Worm (Caenorhabditis elegans): ENCODE data around the gene str-67.

Gene str-67

DNA sequence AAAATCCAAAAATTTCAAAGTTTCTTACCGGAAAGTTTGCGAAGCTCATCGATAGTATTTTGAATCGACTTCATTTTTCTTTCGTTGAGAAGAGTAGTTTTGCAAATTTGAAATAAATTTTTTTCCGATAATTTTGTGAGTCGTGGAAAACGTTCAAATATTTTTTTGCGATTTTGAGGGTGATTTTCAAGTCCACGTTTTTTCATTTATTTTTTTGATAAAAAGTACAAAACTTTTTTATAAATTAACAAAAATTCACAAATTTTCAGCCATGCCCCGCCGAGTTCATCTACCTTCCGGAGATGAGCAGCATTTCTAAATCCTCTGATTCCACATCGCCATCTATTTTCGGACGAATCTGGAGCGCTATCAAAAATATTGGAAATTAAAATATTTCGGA, 3.1 kb upstream of the str-67 start, which contains the start of gene K10C9.7:
K10C9.7 (minus strand) TSS at position 101 of the 400 bp plus-strand sequence.
- TF ChIP-seq tbx-7 (tag; optimal IDR thresholded peaks at IDR 0.05), result no peak
- TF ChIP-seq ceh-6 (GFP tag; optimal IDR thresholded peaks at IDR 0.05), result no peak
- TF ChIP-seq C38D4.7 (GFP tag; optimal IDR thresholded peaks at IDR 0.05), result no peak
- TF ChIP-seq hlh-15 (tag; optimal IDR thresholded peaks at IDR 0.05), result no peak
- TF ChIP-seq ceh-31 (tag; optimal IDR thresholded peaks at IDR 0.05), result no peak
- no peak for TF ChIP-seq lin-11 (tag; optimal IDR thresholded peaks at IDR 0.05)
- TF ChIP-seq gmeb-2 (tag; optimal IDR thresholded peaks at IDR 0.05), result no peak
- TF ChIP-seq pqm-1 (tag; optimal IDR thresholded peaks at IDR 0.05), result no peak

DNA sequence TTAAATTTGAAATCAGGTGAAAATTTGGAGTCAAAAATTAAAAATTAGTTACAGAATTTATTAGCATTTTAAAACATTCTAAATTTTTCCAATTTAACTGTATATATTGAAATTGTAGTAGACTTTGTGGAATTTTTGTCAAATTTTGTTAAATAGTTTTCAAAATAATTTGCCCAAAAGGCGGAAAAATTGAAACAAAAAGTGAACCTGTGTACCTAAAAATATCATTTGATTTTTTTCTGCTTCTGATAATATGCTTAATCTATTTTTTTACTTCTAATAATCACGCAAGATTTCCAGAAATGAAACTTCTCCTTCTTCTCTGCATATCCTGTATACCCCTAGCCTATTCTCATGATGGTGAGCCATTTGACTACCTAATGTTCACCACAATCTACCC, 3.1 kb downstream of the str-67 start, which contains the start of gene rnst-2:
rnst-2 (plus strand) TSS at position 301 of the 400 bp plus-strand sequence.
- TF ChIP-seq unc-55 (GFP tag; optimal IDR thresholded peaks at IDR 0.05), result no peak
- no peak for TF ChIP-seq fkh-10 (GFP tag; optimal IDR thresholded peaks at IDR 0.05)
- TF ChIP-seq pag-3 (tag; optimal IDR thresholded peaks at IDR 0.05; ENCODE audit: borderline replicate concordance), result no peak

DNA sequence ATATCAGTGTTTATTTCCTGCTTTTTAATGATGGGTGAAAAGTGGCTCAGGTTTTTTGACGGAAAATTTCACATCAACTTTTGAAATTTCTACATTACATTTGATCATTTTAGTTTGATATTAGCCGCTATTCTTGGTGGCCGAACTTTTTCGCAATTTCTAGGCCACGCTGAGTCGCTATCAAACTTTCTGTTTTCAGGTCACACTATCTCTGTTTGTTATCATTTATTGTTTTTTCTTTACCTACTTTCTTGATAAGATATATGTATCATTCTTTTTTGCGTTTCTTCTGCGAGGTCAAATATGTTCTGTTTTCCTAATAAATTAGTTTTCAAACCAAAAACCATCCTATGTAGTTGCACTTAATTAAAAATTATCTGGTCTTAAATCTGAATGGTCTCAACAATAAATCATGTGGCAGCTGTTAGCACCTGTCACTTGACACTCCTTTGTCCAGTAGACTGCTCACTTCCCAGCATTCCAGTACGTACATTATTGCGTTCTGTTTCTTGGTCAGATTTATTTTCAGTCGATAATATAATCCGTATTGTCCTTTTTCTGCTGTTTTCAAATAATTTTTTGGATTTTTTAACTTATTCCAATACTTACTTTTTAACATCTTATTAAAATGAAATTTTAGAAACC, 4.0 kb downstream of the str-67 start:
- TF ChIP-seq ttx-3 (tag; optimal IDR thresholded peaks at IDR 0.05) (no peak), ref-2 (tag; optimal IDR thresholded peaks at IDR 0.05) (no peak), pax-1 (tag; optimal IDR thresholded peaks at IDR 0.05) (no peak), unc-55 (GFP tag; optimal IDR thresholded peaks at IDR 0.05) (peak; percentile 96), gmeb-2 (tag; optimal IDR thresholded peaks at IDR 0.05) (no peak), elt-2 (tag; optimal IDR thresholded peaks at IDR 0.05) (peak; percentile 91), syd-9 (tag; optimal IDR thresholded peaks at IDR 0.05) (no peak), hlh-30 (tag; optimal IDR thresholded peaks at IDR 0.05; ENCODE audit: insufficient read depth) (peak; percentile 4), tbx-2 (tag; optimal IDR thresholded peaks at IDR 0.05) (no peak), ceh-22 (tag; optimal IDR thresholded peaks at IDR 0.05) (no peak), ceh-14 (tag; optimal IDR thresholded peaks at IDR 0.05) (no peak), eyg-1 (tag; optimal IDR thresholded peaks at IDR 0.05) (no peak), pag-3 (tag; optimal IDR thresholded peaks at IDR 0.05; ENCODE audit: borderline replicate concordance) (no peak)

DNA sequence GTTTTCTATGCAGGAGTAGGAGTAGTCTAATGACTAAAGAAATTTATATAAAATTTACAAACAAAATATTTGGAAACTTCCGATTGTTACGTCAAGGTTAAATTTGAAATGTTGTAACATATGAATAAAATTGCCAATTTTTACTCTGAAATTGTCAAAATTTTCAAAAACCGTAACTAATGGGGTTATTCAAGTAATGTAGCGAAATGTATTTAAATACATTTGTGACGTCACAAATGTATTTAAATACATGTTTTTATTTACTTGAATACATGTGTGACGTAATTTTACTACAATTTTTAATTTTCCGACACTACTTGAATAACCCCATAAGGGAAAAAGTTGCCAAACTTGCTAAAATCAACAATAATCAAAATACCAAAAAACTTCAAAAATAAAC, 11.0 kb downstream of the str-67 start:
- TF ChIP-seq syd-9 (tag; optimal IDR thresholded peaks at IDR 0.05) (no peak), hlh-15 (tag; optimal IDR thresholded peaks at IDR 0.05) (no peak), ref-2 (tag; optimal IDR thresholded peaks at IDR 0.05) (no peak), unc-55 (GFP tag; optimal IDR thresholded peaks at IDR 0.05) (no peak), ets-4 (tag; optimal IDR thresholded peaks at IDR 0.05) (no peak), pha-2 (tag; optimal IDR thresholded peaks at IDR 0.05) (no peak), gmeb-2 (tag; optimal IDR thresholded peaks at IDR 0.05) (no peak), fax-1 (tag; optimal IDR thresholded peaks at IDR 0.05) (no peak), tbx-7 (tag; optimal IDR thresholded peaks at IDR 0.05) (no peak), C08G9.2 (tag; optimal IDR thresholded peaks at IDR 0.05) (no peak), ahr-1 (tag; optimal IDR thresholded peaks at IDR 0.05) (no peak), ceh-14 (tag; optimal IDR thresholded peaks at IDR 0.05) (no peak), npax-4 (tag; optimal IDR thresholded peaks at IDR 0.05) (no peak), ceh-34 (tag; optimal IDR thresholded peaks at IDR 0.05) (no peak), unc-3 (GFP tag; conservative IDR thresholded peaks at IDR 0.05) (no peak), unc-3 (tag; optimal IDR thresholded peaks at IDR 0.05) (no peak), hlh-6 (tag; optimal IDR thresholded peaks at IDR 0.05) (no peak)

DNA sequence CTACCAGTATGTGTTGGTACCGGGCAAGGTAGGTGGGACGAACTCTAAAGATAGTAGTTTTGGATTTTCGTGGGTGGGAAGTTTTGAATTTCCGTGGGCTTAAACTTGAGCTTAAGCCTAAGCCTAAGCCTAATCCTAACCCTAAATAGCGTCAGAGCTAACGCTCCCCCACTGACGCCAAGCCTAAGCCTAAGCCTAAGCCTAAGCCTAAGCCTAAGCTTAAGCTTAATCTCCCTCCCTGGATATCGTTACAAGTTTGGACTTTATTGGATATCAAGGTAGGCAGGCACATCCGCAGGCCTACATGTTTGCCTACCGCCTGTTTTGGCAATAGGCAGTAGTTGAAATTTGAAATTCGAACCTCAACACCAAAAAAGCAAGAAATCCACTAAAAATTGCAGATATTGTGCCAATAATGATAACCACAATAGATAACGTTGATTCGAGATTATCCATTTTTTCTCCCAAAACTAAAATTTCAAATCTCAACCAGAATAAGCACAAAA, 11.8 kb downstream of the str-67 start, which contains the start of gene K10C9.4:
K10C9.4 (minus strand) TSS at position 456 of the 506 bp plus-strand sequence.
- TF ChIP-seq dve-1 (tag; optimal IDR thresholded peaks at IDR 0.05) (peak; percentile 86), unc-3 (GFP tag; conservative IDR thresholded peaks at IDR 0.05) (no peak), unc-3 (tag; optimal IDR thresholded peaks at IDR 0.05) (no peak)
